Fruit fly (Drosophila melanogaster) whole organism: ENCODE data around the gene CPT2.

Source experiments
- CG8478 ChIP-seq: fragments of >200 bp; optimal IDR thresholded peaks from 2 replicates; lab custom pipeline; 2018; ENCODE audit warnings: inconsistent platforms
- pan ChIP-seq: fragments of >200 bp; optimal IDR thresholded peaks from 2 replicates; lab custom pipeline; 2017

DNA sequence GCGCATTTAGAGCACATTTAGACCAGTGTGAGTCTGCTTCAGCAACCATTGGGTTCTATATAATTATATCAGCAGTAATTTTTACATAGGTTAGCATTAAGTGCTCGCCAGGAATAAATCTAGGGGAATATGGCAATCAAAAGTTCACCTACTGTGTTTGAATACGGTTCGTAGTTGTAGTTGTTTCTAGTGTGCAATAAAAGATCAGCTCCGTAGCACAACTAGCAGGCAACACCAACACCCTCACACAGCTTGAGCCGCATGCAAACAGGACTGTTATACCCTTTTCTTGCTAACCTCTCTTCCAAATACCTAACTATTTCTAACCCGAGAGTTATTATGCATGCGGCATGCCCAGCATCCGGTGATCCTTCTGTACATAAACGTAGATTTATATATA, 29.3 kb upstream of the CPT2 start, which contains the start of gene CG32846:
- no peak for TF ChIP-seq CG8478
- no peak for TF ChIP-seq pan (lab: Kevin White, UChicago)
